Worm (Caenorhabditis elegans) whole organism, L4 larva: ENCODE data around the gene pqn-54.
A peak's percentile ranks its signal among the peaks of the same experiment; 100 is the strongest.

Experiments
- D1046.2 ChIP-seq: fragments of 200-800 bp; sonication (Bioruptor generic); IDR thresholded peaks from 2 replicates; pipeline ENCODE4 v1.3.6; 2022; ENCODE audit warnings: missing genetic modification characterization, missing compliant biosample characterization
- F10B5.3 ChIP-seq: sonication (generic microtip); optimal IDR thresholded peaks from 2 replicates; lab custom pipeline; 2016; ENCODE audit warnings: mild to moderate bottlenecking, missing genetic modification characterization, missing compliant biosample characterization
- F37D6.2 ChIP-seq: sonication (generic microtip); optimal IDR thresholded peaks from 2 replicates; lab custom pipeline; 2016; ENCODE audit warnings: mild to moderate bottlenecking, missing genetic modification characterization, missing compliant biosample characterization
- T26A8.4 ChIP-seq: fragments of 200-800 bp; sonication (Bioruptor generic); IDR thresholded peaks from 2 replicates; pipeline ENCODE4 v1.3.6; 2022; ENCODE audit warnings: missing genetic modification characterization, missing compliant biosample characterization
- Y105C5A.15 ChIP-seq: fragments of 200-800 bp; sonication (Bioruptor generic); IDR thresholded peaks from 2 replicates; pipeline ENCODE4 v1.3.6; 2022; ENCODE audit warnings: missing genetic modification characterization, missing compliant biosample characterization
- Y5F2A.4 ChIP-seq: fragments of 200-800 bp; sonication (Bioruptor generic); optimal IDR thresholded peaks from 2 replicates; lab custom pipeline; 2018; ENCODE audit warnings: mild to moderate bottlenecking, missing genetic modification characterization, missing compliant biosample characterization
- aha-1 ChIP-seq: fragments of 150-350 bp; peaks from one replicate; lab custom pipeline; 2014; ENCODE audit warnings: missing biosample characterization, missing genetic modification characterization
- aly-2 ChIP-seq: sonication (generic microtip); optimal IDR thresholded peaks from 2 replicates; lab custom pipeline; 2018; ENCODE audit warnings: missing biosample characterization, missing genetic modification characterization
- ama-1 ChIP-seq: fragments of 150-350 bp; optimal IDR thresholded peaks from 2 replicates; lab custom pipeline; 2014; ENCODE audit warnings: inconsistent platforms, mixed read lengths
- arid-1 ChIP-seq: fragments of 200-800 bp; sonication (Bioruptor generic); conservative IDR thresholded peaks from 2 replicates; pipeline ENCODE4 v1.3.6; 2022; ENCODE audit warnings: missing genetic modification reagents, missing genetic modification characterization, missing compliant biosample characterization
- cey-2 ChIP-seq: sonication (generic microtip); optimal IDR thresholded peaks from 3 replicates; lab custom pipeline; 2017; ENCODE audit warnings: missing genetic modification characterization, mild to moderate bottlenecking, missing compliant biosample characterization, antibody characterized with exemption, borderline replicate concordance; ENCODE audit not compliant: insufficient read depth
- daf-12 ChIP-seq: fragments of 150-350 bp; optimal IDR thresholded peaks from 2 replicates; lab custom pipeline; 2014; ENCODE audit warnings: missing biosample characterization, missing genetic modification reagents, missing genetic modification characterization
- daf-19 ChIP-seq: fragments of 200-800 bp; sonication (Bioruptor generic); conservative IDR thresholded peaks from 2 replicates; pipeline ENCODE4 v1.3.6; 2022; ENCODE audit warnings: missing genetic modification characterization, missing compliant biosample characterization
- dmd-6 ChIP-seq: fragments of 200-800 bp; sonication (Bioruptor generic); IDR thresholded peaks from 2 replicates; pipeline ENCODE4 v1.3.6; 2022; ENCODE audit warnings: missing genetic modification reagents, missing genetic modification characterization, missing compliant biosample characterization
- dpl-1 ChIP-seq: fragments of 150-350 bp; optimal IDR thresholded peaks from 2 replicates; lab custom pipeline; 2014; ENCODE audit warnings: missing biosample characterization, missing genetic modification reagents, missing genetic modification characterization
- egl-27 ChIP-seq: sonication (generic microtip); optimal IDR thresholded peaks from 3 replicates; lab custom pipeline; 2017; ENCODE audit warnings: missing biosample characterization, missing genetic modification reagents, missing genetic modification characterization
- egl-43 ChIP-seq: fragments of 200-800 bp; sonication (Bioruptor generic); IDR thresholded peaks from 2 replicates; pipeline ENCODE4 v1.3.6; 2022; ENCODE audit warnings: missing genetic modification reagents, missing genetic modification characterization, missing compliant biosample characterization
- fkh-10 ChIP-seq: fragments of 150-350 bp; optimal IDR thresholded peaks from 2 replicates; lab custom pipeline; 2014; ENCODE audit warnings: missing biosample characterization, missing genetic modification reagents, missing genetic modification characterization
- hif-1 ChIP-seq, 2 experiments: sonication (generic microtip); optimal IDR thresholded peaks; 2 replicates each; lab custom pipeline; 2016 to 2017; ENCODE audit warnings: missing compliant biosample characterization in 2 of 2, missing genetic modification characterization in 2 of 2, missing genetic modification reagents in 2 of 2, missing genotype in 2 of 2, mild to moderate bottlenecking in 1 of 2
- jun-1 ChIP-seq: fragments of 150-350 bp; optimal IDR thresholded peaks from 2 replicates; lab custom pipeline; 2014; ENCODE audit warnings: missing biosample characterization, missing genetic modification reagents, missing genetic modification characterization
- lin-38 ChIP-seq: fragments of 200-800 bp; sonication (Bioruptor generic); IDR thresholded peaks from 2 replicates; pipeline ENCODE4 v1.3.6; 2022; ENCODE audit warnings: missing genetic modification reagents, missing genetic modification characterization, missing compliant biosample characterization
- lin-39 ChIP-seq: fragments of 150-350 bp; optimal IDR thresholded peaks from 2 replicates; lab custom pipeline; 2014; ENCODE audit warnings: missing biosample characterization, missing genetic modification reagents, missing genetic modification characterization
- mdt-29 ChIP-seq: fragments of 200-800 bp; sonication (Bioruptor generic); IDR thresholded peaks from 2 replicates; pipeline ENCODE4 v1.3.6; 2022; ENCODE audit warnings: missing genetic modification reagents, missing genetic modification characterization, missing compliant biosample characterization
- mep-1 ChIP-seq: fragments of 150-350 bp; sonication (generic microtip); optimal IDR thresholded peaks from 3 replicates; lab custom pipeline; 2014; ENCODE audit warnings: missing biosample characterization, missing genetic modification characterization
- mxl-2 ChIP-seq: fragments of 200-800 bp; sonication (Bioruptor generic); conservative IDR thresholded peaks from 2 replicates; pipeline ENCODE4 v1.3.6; 2022; ENCODE audit warnings: missing genetic modification reagents, missing genetic modification characterization, missing compliant biosample characterization
- mxl-3 ChIP-seq: fragments of 200-800 bp; sonication (Bioruptor generic); optimal IDR thresholded peaks from 2 replicates; lab custom pipeline; 2018; ENCODE audit warnings: mild to moderate bottlenecking, missing genetic modification characterization, missing compliant biosample characterization
- nhr-10 ChIP-seq: fragments of 150-350 bp; optimal IDR thresholded peaks from 2 replicates; lab custom pipeline; 2014; ENCODE audit warnings: missing biosample characterization, missing genetic modification characterization
- nhr-102 ChIP-seq: sonication (generic microtip); optimal IDR thresholded peaks from 2 replicates; lab custom pipeline; 2016; ENCODE audit warnings: mild to moderate bottlenecking, missing genetic modification characterization, moderate library complexity, missing compliant biosample characterization
- nhr-11 ChIP-seq: fragments of 150-350 bp; optimal IDR thresholded peaks from 2 replicates; lab custom pipeline; 2014; ENCODE audit warnings: missing biosample characterization, missing genetic modification characterization
- nhr-111 ChIP-seq: fragments of 200-800 bp; sonication (Bioruptor generic); optimal IDR thresholded peaks from 2 replicates; lab custom pipeline; 2018; ENCODE audit warnings: mild to moderate bottlenecking, missing genetic modification characterization, missing compliant biosample characterization
- nhr-6 ChIP-seq: fragments of 150-350 bp; optimal IDR thresholded peaks from 2 replicates; lab custom pipeline; 2014; ENCODE audit warnings: missing biosample characterization, missing genetic modification characterization
- pha-4 ChIP-seq, 2 experiments: fragments of 150-350 bp in 1 of 2; fragments of 200-800 bp in 1 of 2; sonication (Bioruptor generic) in 1 of 2; IDR thresholded peaks in 1 of 2; optimal IDR thresholded peaks in 1 of 2; 2 replicates each; pipeline versions ENCODE4 v1.3.6 to Lab custom; 2014 to 2022; ENCODE audit warnings: missing genetic modification characterization in 2 of 2, missing genetic modification reagents in 2 of 2, missing biosample characterization in 1 of 2, missing compliant biosample characterization in 1 of 2
- php-3 ChIP-seq: fragments of 200-800 bp; sonication (Bioruptor generic); IDR thresholded peaks from 2 replicates; pipeline ENCODE4 v1.3.6; 2022; ENCODE audit warnings: missing genetic modification reagents, missing genetic modification characterization, missing compliant biosample characterization
- skn-1 ChIP-seq: fragments of 150-350 bp; optimal IDR thresholded peaks from 2 replicates; lab custom pipeline; 2014; ENCODE audit warnings: missing biosample characterization, missing genetic modification characterization
- snpc-4 ChIP-seq: fragments of 150-350 bp; optimal IDR thresholded peaks from 2 replicates; lab custom pipeline; 2014; ENCODE audit warnings: missing biosample characterization, missing genetic modification characterization
- spr-3 ChIP-seq: fragments of 200-800 bp; sonication (Bioruptor generic); optimal IDR thresholded peaks from 2 replicates; lab custom pipeline; 2018; ENCODE audit warnings: mild to moderate bottlenecking, missing genetic modification characterization, missing compliant biosample characterization
- unc-130 ChIP-seq: sonication (generic microtip); optimal IDR thresholded peaks from 2 replicates; lab custom pipeline; 2016; ENCODE audit warnings: missing genetic modification reagents, missing genetic modification characterization, missing compliant biosample characterization
- zag-1 ChIP-seq: fragments of 150-350 bp; optimal IDR thresholded peaks from 2 replicates; lab custom pipeline; 2014; ENCODE audit warnings: missing biosample characterization, missing genetic modification characterization
- zfp-3 ChIP-seq: fragments of 200-800 bp; sonication (Bioruptor generic); conservative IDR thresholded peaks from 2 replicates; pipeline ENCODE4 v1.3.6; 2022; ENCODE audit warnings: missing genetic modification reagents, missing genetic modification characterization, missing compliant biosample characterization
- zip-11 ChIP-seq: fragments of 200-800 bp; sonication (Bioruptor generic); IDR thresholded peaks from 2 replicates; pipeline ENCODE4 v1.3.6; 2022; ENCODE audit warnings: missing genetic modification characterization, missing compliant biosample characterization
- ztf-11 ChIP-seq: fragments of 150-350 bp; optimal IDR thresholded peaks from 2 replicates; lab custom pipeline; 2014; ENCODE audit warnings: missing biosample characterization, missing genetic modification characterization
- ztf-7 ChIP-seq: fragments of 150-350 bp; optimal IDR thresholded peaks from 2 replicates; lab custom pipeline; 2014; ENCODE audit warnings: missing biosample characterization, missing genetic modification characterization

Gene pqn-54

DNA sequence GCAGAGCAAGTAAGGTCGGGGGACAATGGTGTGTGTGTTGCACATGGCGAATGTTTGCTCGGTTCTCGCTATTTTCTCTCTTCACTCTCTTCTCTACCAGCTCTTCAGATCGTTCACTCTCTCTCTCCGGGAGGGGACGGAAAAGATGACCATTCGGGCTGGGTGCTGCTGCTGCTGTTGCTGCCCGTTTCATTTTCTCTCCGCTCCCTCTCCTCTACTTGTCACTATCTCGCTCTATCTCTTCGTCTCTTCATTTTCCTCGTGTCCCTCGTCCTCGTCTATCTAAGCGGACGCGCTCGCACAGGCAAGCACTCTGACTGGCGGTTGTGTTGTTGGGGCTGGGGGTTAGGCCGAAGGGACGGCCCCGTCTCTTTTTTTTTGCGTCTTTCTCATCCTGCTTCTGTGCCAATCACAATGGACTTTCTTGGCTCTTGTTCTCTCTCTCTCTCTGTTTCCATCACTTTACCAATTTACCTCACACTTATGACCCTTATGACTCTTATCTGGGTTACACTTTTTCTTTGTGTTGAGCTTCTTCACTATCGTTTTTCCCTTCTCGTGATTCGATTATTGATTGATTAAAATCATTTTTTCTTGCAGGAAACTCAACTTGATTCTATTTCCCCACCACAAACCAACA lies 9.8 kb downstream of the pqn-54 start, which contains the start of the genes F53E2.2 and unc-60 (continued):
- TF ChIP-seq Y105C5A.15 (GFP tag; lab: Robert Waterston, UW) (no peak), unc-130 (GFP tag; lab: Kevin White, UChicago) (no peak), ama-1 (lab: Kevin White, UChicago) (no peak), lin-39 (tag; lab: Kevin White, UChicago) (no peak), zfp-3 (GFP tag; lab: Robert Waterston, UW) (no peak), mdt-29 (no peak), nhr-11 (tag; lab: Kevin White, UChicago) (no peak), jun-1 (tag; lab: Kevin White, UChicago) (no peak), mxl-3 (peak; percentile 66), zip-11 (GFP tag; lab: Robert Waterston, UW) (no peak), snpc-4 (no peak), spr-3 (GFP tag; lab: Kevin White, UChicago) (no peak), fkh-10 (GFP tag; lab: Kevin White, UChicago) (no peak), dpl-1 (GFP tag; lab: Kevin White, UChicago) (peak; percentile 13), aha-1 (tag; lab: Kevin White, UChicago) (peak; percentile 99), ztf-11 (tag; lab: Kevin White, UChicago) (no peak), nhr-10 (tag; lab: Kevin White, UChicago) (no peak), D1046.2 (GFP tag; lab: Robert Waterston, UW) (no peak), zag-1 (tag; lab: Kevin White, UChicago) (no peak), nhr-102 (tag; lab: Kevin White, UChicago) (no peak), ztf-7 (no peak), dmd-6 (peak; percentile 47; the same call in 1 of the 2 replicates), egl-43 (GFP tag; lab: Robert Waterston, UW) (peak; percentile 74; the same call in 1 of the 2 replicates), aly-2 (tag; lab: Kevin White, UChicago) (no peak), daf-19 (GFP tag; lab: Robert Waterston, UW) (no peak), skn-1 (tag; lab: Kevin White, UChicago) (no peak), cey-2 (no peak), Y5F2A.4 (GFP tag; lab: Kevin White, UChicago) (no peak), pha-4 (GFP tag; IDR thresholded peaks at IDR 0.05; lab: Robert Waterston, UW) (peak; percentile 61; the same call in 1 of the 2 replicates), pha-4 (tag; optimal IDR thresholded peaks at IDR 0.05; lab: Kevin White, UChicago) (no peak), lin-38 (GFP tag; lab: Robert Waterston, UW) (peak; percentile 48), F10B5.3 (tag; lab: Kevin White, UChicago) (no peak), F37D6.2 (peak; percentile 42), egl-27 (tag; lab: Kevin White, UChicago) (no peak), nhr-6 (no peak), daf-12 (tag; lab: Kevin White, UChicago) (no peak), hif-1 (tag; optimal IDR thresholded peaks at IDR 0.05; lab: Kevin White, UChicago) (peak in 1 of 2 experiments; percentile 40), nhr-111 (GFP tag; lab: Kevin White, UChicago) (no peak)

- TF ChIP-seq ztf-11 (tag; lab: Kevin White, UChicago), result no peak
- TF ChIP-seq T26A8.4 (GFP tag; lab: Robert Waterston, UW), result no peak
- TF ChIP-seq mxl-2, result no peak
- TF ChIP-seq lin-38 (GFP tag; lab: Robert Waterston, UW), result peak; percentile 47; the same call in 1 of the 2 replicates
- 0 out of 2 replicates have a peak, but pooled peaks have one; percentile 16 for TF ChIP-seq Y105C5A.15 (GFP tag; lab: Robert Waterston, UW)
- peak; percentile 36; the same call in 1 of the 2 replicates for TF ChIP-seq arid-1 (GFP tag; lab: Robert Waterston, UW)
- TF ChIP-seq mep-1 (tag; lab: Kevin White, UChicago), result peak; percentile 1
- TF ChIP-seq php-3, result no peak
- TF ChIP-seq nhr-6, result no peak
- TF ChIP-seq, all 104 proteins: peak for 4
These were observed 11.5 kb downstream of the pqn-54 start for ce11 chrV:1476284-1476792.
